Worm (Caenorhabditis elegans) whole organism, L2 larva: Measurements from ENCODE around the gene W06D12.6.
A peak's percentile ranks its signal among the peaks of the same experiment; 100 is the strongest.

Experiments used
- C34F6.9 ChIP-seq: fragments of 150-350 bp; optimal IDR thresholded peaks from 2 replicates; lab custom pipeline; 2014; ENCODE audit warnings: missing biosample characterization, missing genetic modification characterization
- F13H6.1 ChIP-seq: sonication (generic microtip); optimal IDR thresholded peaks from 2 replicates; lab custom pipeline; 2016; ENCODE audit warnings: missing genetic modification characterization, missing compliant biosample characterization
- R02D3.7 ChIP-seq: fragments of 150-350 bp; optimal IDR thresholded peaks from 2 replicates; lab custom pipeline; 2014; ENCODE audit warnings: missing biosample characterization, missing genetic modification characterization
- Y55F3AM.14 ChIP-seq: fragments of 200-800 bp; sonication (Bioruptor generic); optimal IDR thresholded peaks from 2 replicates; lab custom pipeline; 2018; ENCODE audit warnings: mild to moderate bottlenecking, missing genetic modification characterization, missing compliant biosample characterization
- ZK546.5 ChIP-seq: sonication (generic microtip); optimal IDR thresholded peaks from 2 replicates; lab custom pipeline; 2017; ENCODE audit warnings: missing biosample characterization, missing genetic modification characterization
- alr-1 ChIP-seq: fragments of 150-350 bp; optimal IDR thresholded peaks from 2 replicates; lab custom pipeline; 2014; ENCODE audit warnings: missing biosample characterization, missing genetic modification characterization
- blmp-1 ChIP-seq: sonication (generic microtip); optimal IDR thresholded peaks from 2 replicates; lab custom pipeline; 2017; ENCODE audit warnings: missing genetic modification characterization, mild to moderate bottlenecking, missing compliant biosample characterization, antibody characterized with exemption, moderate library complexity; ENCODE audit not compliant: insufficient read depth
- ceh-16 ChIP-seq: fragments of 150-350 bp; optimal IDR thresholded peaks from 2 replicates; lab custom pipeline; 2014; ENCODE audit warnings: missing biosample characterization, missing genetic modification characterization
- ceh-82 ChIP-seq: fragments of 150-350 bp; optimal IDR thresholded peaks from 2 replicates; lab custom pipeline; 2014; ENCODE audit warnings: missing biosample characterization, missing genetic modification characterization
- crh-2 ChIP-seq: sonication (generic microtip); optimal IDR thresholded peaks from 2 replicates; lab custom pipeline; 2017; ENCODE audit warnings: missing biosample characterization, missing genetic modification characterization
- dmd-4 ChIP-seq: sonication (generic microtip); optimal IDR thresholded peaks from 2 replicates; lab custom pipeline; 2017; ENCODE audit warnings: missing biosample characterization, missing genetic modification characterization
- elt-1 ChIP-seq: fragments of 150-350 bp; optimal IDR thresholded peaks from 2 replicates; lab custom pipeline; 2014; ENCODE audit warnings: missing biosample characterization, missing genetic modification characterization
- elt-3 ChIP-seq: sonication (generic microtip); optimal IDR thresholded peaks from 2 replicates; lab custom pipeline; 2017; ENCODE audit warnings: missing biosample characterization, missing genetic modification characterization
- fos-1 ChIP-seq: fragments of 150-350 bp; optimal IDR thresholded peaks from 2 replicates; lab custom pipeline; 2014; ENCODE audit warnings: missing biosample characterization, missing genetic modification characterization
- gmeb-1 ChIP-seq: fragments of 150-350 bp; optimal IDR thresholded peaks from 2 replicates; lab custom pipeline; 2014; ENCODE audit warnings: missing biosample characterization, missing genetic modification characterization
- lin-13 ChIP-seq: fragments of 150-350 bp; optimal IDR thresholded peaks from 2 replicates; lab custom pipeline; 2014; ENCODE audit warnings: missing biosample characterization, missing genetic modification reagents, missing genetic modification characterization
- mab-5 ChIP-seq: fragments of 150-350 bp; optimal IDR thresholded peaks from 2 replicates; lab custom pipeline; 2014; ENCODE audit warnings: missing biosample characterization, missing genetic modification characterization
- nhr-10 ChIP-seq: sonication (generic microtip); optimal IDR thresholded peaks from 2 replicates; lab custom pipeline; 2017; ENCODE audit warnings: missing biosample characterization, missing genetic modification characterization
- nhr-11 ChIP-seq: fragments of 150-350 bp; optimal IDR thresholded peaks from 2 replicates; lab custom pipeline; 2014; ENCODE audit warnings: missing biosample characterization, missing genetic modification characterization
- nhr-21 ChIP-seq: fragments of 150-350 bp; optimal IDR thresholded peaks from 2 replicates; lab custom pipeline; 2014; ENCODE audit warnings: missing biosample characterization, missing genetic modification characterization
- nhr-23 ChIP-seq: fragments of 150-350 bp; optimal IDR thresholded peaks from 2 replicates; lab custom pipeline; 2014; ENCODE audit warnings: missing biosample characterization, missing genetic modification reagents, missing genetic modification characterization
- nhr-237 ChIP-seq: fragments of 150-350 bp; optimal IDR thresholded peaks from 2 replicates; lab custom pipeline; 2014; ENCODE audit warnings: missing biosample characterization, missing genetic modification characterization
- nhr-25 ChIP-seq: fragments of 150-350 bp; sonication (generic microtip); optimal IDR thresholded peaks from 3 replicates; lab custom pipeline; 2014; ENCODE audit warnings: missing biosample characterization, missing genetic modification characterization
- nhr-6 ChIP-seq: fragments of 150-350 bp; optimal IDR thresholded peaks from 2 replicates; lab custom pipeline; 2014; ENCODE audit warnings: missing biosample characterization, missing genetic modification characterization
- nhr-77 ChIP-seq: fragments of 150-350 bp; optimal IDR thresholded peaks from 2 replicates; lab custom pipeline; 2014; ENCODE audit warnings: missing biosample characterization, missing genetic modification characterization
- peb-1 ChIP-seq: fragments of 150-350 bp; optimal IDR thresholded peaks from 2 replicates; lab custom pipeline; 2014; ENCODE audit warnings: missing biosample characterization, missing genetic modification characterization
- sem-4 ChIP-seq: fragments of 150-350 bp; optimal IDR thresholded peaks from 2 replicates; lab custom pipeline; 2014; ENCODE audit warnings: missing biosample characterization, missing genetic modification reagents, missing genetic modification characterization
- skn-1 ChIP-seq: sonication (generic microtip); optimal IDR thresholded peaks from 2 replicates; lab custom pipeline; 2017; ENCODE audit warnings: missing biosample characterization, missing genetic modification characterization
- sma-3 ChIP-seq: sonication (generic microtip); optimal IDR thresholded peaks from 2 replicates; lab custom pipeline; 2016; ENCODE audit warnings: missing genetic modification reagents, missing genetic modification characterization, missing compliant biosample characterization
- snpc-4 ChIP-seq: fragments of 150-350 bp; optimal IDR thresholded peaks from 2 replicates; lab custom pipeline; 2014; ENCODE audit warnings: missing biosample characterization, missing genetic modification characterization
- unc-39 ChIP-seq: fragments of 150-350 bp; optimal IDR thresholded peaks from 2 replicates; lab custom pipeline; 2014; ENCODE audit warnings: missing biosample characterization, missing genetic modification characterization
- unc-55 ChIP-seq: fragments of 150-350 bp; sonication (generic microtip); optimal IDR thresholded peaks from 3 replicates; lab custom pipeline; 2014; ENCODE audit warnings: missing biosample characterization, missing genetic modification reagents, missing genetic modification characterization
- zag-1 ChIP-seq: fragments of 150-350 bp; optimal IDR thresholded peaks from 2 replicates; lab custom pipeline; 2014; ENCODE audit warnings: missing biosample characterization, missing genetic modification characterization
- ztf-1 ChIP-seq: fragments of 200-800 bp; sonication (Bioruptor generic); conservative IDR thresholded peaks from 2 replicates; pipeline ENCODE4 v1.3.6; 2022; ENCODE audit warnings: missing genetic modification characterization, missing compliant biosample characterization
- ztf-11 ChIP-seq: sonication (generic microtip); optimal IDR thresholded peaks from 2 replicates; lab custom pipeline; 2017; ENCODE audit warnings: missing biosample characterization, missing genetic modification characterization

The W06D12.6 gene

ce11 chrV:17686852-17687251, 19.1 kb upstream of the W06D12.6 start, which contains the start of gene F59A1.18:
F59A1.18 (minus strand) TSS chrV:17686952.
- TF ChIP-seq sem-4 (no peak), nhr-21 (tag; lab: Kevin White, UChicago) (no peak), F13H6.1 (tag; lab: Kevin White, UChicago) (no peak), ztf-1 (no peak), nhr-77 (no peak), unc-39 (tag; lab: Kevin White, UChicago) (no peak), elt-1 (no peak), ztf-11 (tag; lab: Kevin White, UChicago) (no peak), crh-2 (tag; lab: Kevin White, UChicago) (no peak), nhr-25 (tag; lab: Kevin White, UChicago) (no peak), sma-3 (no peak), R02D3.7 (tag; lab: Kevin White, UChicago) (no peak), Y55F3AM.14 (GFP tag; lab: Kevin White, UChicago) (no peak), zag-1 (tag; lab: Kevin White, UChicago) (no peak), ZK546.5 (tag; lab: Kevin White, UChicago) (no peak), skn-1 (no peak), mab-5 (no peak)

- no peak for TF ChIP-seq peb-1 (tag; lab: Kevin White, UChicago)
- TF ChIP-seq, all 48 proteins: peak for 0
Observed at ce11 chrV:17690922-17691321, 15.0 kb upstream of the W06D12.6 start, which contains the start of gene F59A1.13. F59A1.13 (minus strand) TSS chrV:17691022.

ce11 chrV:17694260-17694659, 11.7 kb upstream of the W06D12.6 start:
- no peak for TF ChIP-seq nhr-25 (tag; lab: Kevin White, UChicago)
- no peak for TF ChIP-seq nhr-6 (tag; lab: Kevin White, UChicago)
- peak; percentile 25 for TF ChIP-seq fos-1
- TF ChIP-seq unc-39 (tag; lab: Kevin White, UChicago), result no peak

- no peak for TF ChIP-seq crh-2 (tag; lab: Kevin White, UChicago)
- TF ChIP-seq elt-3 (tag; lab: Kevin White, UChicago), result no peak
- no peak for TF ChIP-seq ceh-82 (tag; lab: Kevin White, UChicago)
- no peak for TF ChIP-seq nhr-10 (tag; lab: Kevin White, UChicago)
- TF ChIP-seq nhr-23, result no peak
- TF ChIP-seq fos-1, result no peak
- TF ChIP-seq skn-1, result no peak
- no peak for TF ChIP-seq nhr-11
- no peak for TF ChIP-seq gmeb-1 (tag; lab: Kevin White, UChicago)
- TF ChIP-seq nhr-77, result no peak
- no peak for TF ChIP-seq nhr-237 (tag; lab: Kevin White, UChicago)
- TF ChIP-seq mab-5, result no peak
Observed at ce11 chrV:17695802-17696201, 10.1 kb upstream of the W06D12.6 start, which contains the start of gene Y26G10.1. Y26G10.1 (minus strand) TSS chrV:17695902.

ce11 chrV:17696753-17697152, 9.2 kb upstream of the W06D12.6 start, which contains the start of gene spp-29:
spp-29 (minus strand) TSS chrV:17696853.
- TF ChIP-seq snpc-4 (tag; lab: Kevin White, UChicago) (no peak), sem-4 (no peak), peb-1 (tag; lab: Kevin White, UChicago) (no peak), unc-55 (GFP tag; lab: Kevin White, UChicago) (no peak), sma-3 (no peak), ZK546.5 (tag; lab: Kevin White, UChicago) (no peak), nhr-6 (tag; lab: Kevin White, UChicago) (no peak), C34F6.9 (tag; lab: Kevin White, UChicago) (no peak), nhr-21 (tag; lab: Kevin White, UChicago) (no peak), nhr-10 (tag; lab: Kevin White, UChicago) (no peak), F13H6.1 (tag; lab: Kevin White, UChicago) (no peak), blmp-1 (tag; lab: Kevin White, UChicago) (no peak), unc-39 (tag; lab: Kevin White, UChicago) (no peak), nhr-23 (no peak), lin-13 (no peak), ztf-11 (tag; lab: Kevin White, UChicago) (no peak), elt-1 (no peak), ceh-16 (tag; lab: Kevin White, UChicago) (no peak), alr-1 (tag; lab: Kevin White, UChicago) (no peak), dmd-4 (tag; lab: Kevin White, UChicago) (no peak)
- TF ChIP-seq, all 48 proteins: peak for 0
